Worm (Caenorhabditis elegans) whole organism, early embryonic: Measurements from ENCODE around the gene ooc-5.
A peak's percentile ranks its signal among the peaks of the same experiment; 100 is the strongest.

Source experiments
- B0310.2 ChIP-seq: sonication (generic microtip); optimal IDR thresholded peaks from 2 replicates; lab custom pipeline; 2016; ENCODE audit warnings: mild to moderate bottlenecking, missing genetic modification characterization, missing compliant biosample characterization
- F13C5.2 ChIP-seq: sonication (generic microtip); optimal IDR thresholded peaks from 2 replicates; lab custom pipeline; 2017; ENCODE audit warnings: mild to moderate bottlenecking, missing genetic modification characterization, inconsistent platforms, missing compliant biosample characterization
- aly-1 ChIP-seq: sonication (generic microtip); optimal IDR thresholded peaks from 2 replicates; lab custom pipeline; 2016; ENCODE audit warnings: missing genetic modification characterization, missing compliant biosample characterization
- ama-1 ChIP-seq: fragments of 150-350 bp; optimal IDR thresholded peaks from 2 replicates; lab custom pipeline; 2014
- ceh-13 ChIP-seq: fragments of 200-800 bp; sonication (Bioruptor generic); optimal IDR thresholded peaks from 2 replicates; lab custom pipeline; 2018; ENCODE audit warnings: mild to moderate bottlenecking, missing genetic modification characterization, missing compliant biosample characterization
- ceh-36 ChIP-seq: sonication (generic microtip); optimal IDR thresholded peaks from 2 replicates; lab custom pipeline; 2016; ENCODE audit warnings: missing genetic modification characterization, inconsistent platforms, missing compliant biosample characterization
- ets-7 ChIP-seq: sonication (generic microtip); optimal IDR thresholded peaks from 2 replicates; lab custom pipeline; 2016; ENCODE audit warnings: missing genotype, missing genetic modification characterization, missing compliant biosample characterization
- flt-1 ChIP-seq: fragments of 200-800 bp; sonication (Bioruptor generic); IDR thresholded peaks from 2 replicates; pipeline ENCODE4 v1.3.6; 2022; ENCODE audit warnings: missing genetic modification characterization, missing compliant biosample characterization
- hmbx-1 ChIP-seq: sonication (generic microtip); optimal IDR thresholded peaks from 2 replicates; lab custom pipeline; 2016; ENCODE audit warnings: mild to moderate bottlenecking, missing genetic modification characterization, missing compliant biosample characterization
- hmg-4 ChIP-seq: fragments of 200-800 bp; sonication (Bioruptor generic); optimal IDR thresholded peaks from 2 replicates; lab custom pipeline; 2018; ENCODE audit warnings: mild to moderate bottlenecking, missing genetic modification characterization, missing compliant biosample characterization
- hnd-1 ChIP-seq: sonication (generic microtip); optimal IDR thresholded peaks from 2 replicates; lab custom pipeline; 2016; ENCODE audit warnings: missing genetic modification characterization, missing compliant biosample characterization
- pes-1 ChIP-seq: fragments of 200-800 bp; sonication (Bioruptor generic); IDR thresholded peaks from 2 replicates; pipeline ENCODE4 v1.3.6; 2022; ENCODE audit warnings: missing genetic modification reagents, missing genetic modification characterization, missing compliant biosample characterization
- scrt-1 ChIP-seq: fragments of 200-800 bp; sonication (Bioruptor generic); IDR thresholded peaks from 2 replicates; pipeline ENCODE4 v1.3.6; 2022; ENCODE audit warnings: missing genetic modification characterization, missing compliant biosample characterization
- sea-1 ChIP-seq: fragments of 200-800 bp; sonication (Bioruptor generic); conservative IDR thresholded peaks from 2 replicates; pipeline ENCODE4 v1.3.6; 2022; ENCODE audit warnings: missing genetic modification characterization, missing compliant biosample characterization
- tbx-11 ChIP-seq: fragments of 200-800 bp; sonication (Bioruptor generic); IDR thresholded peaks from 2 replicates; pipeline ENCODE4 v1.3.6; 2022; ENCODE audit warnings: missing genetic modification characterization, missing compliant biosample characterization
- tbx-37 ChIP-seq: fragments of 200-800 bp; sonication (Bioruptor generic); conservative IDR thresholded peaks from 2 replicates; pipeline ENCODE4 v1.3.6; 2022; ENCODE audit warnings: missing genetic modification reagents, missing genetic modification characterization, missing compliant biosample characterization
- tra-4 ChIP-seq: sonication (generic microtip); optimal IDR thresholded peaks from 2 replicates; lab custom pipeline; 2017; ENCODE audit warnings: missing genetic modification characterization, missing compliant biosample characterization

ooc-5 gene

DNA sequence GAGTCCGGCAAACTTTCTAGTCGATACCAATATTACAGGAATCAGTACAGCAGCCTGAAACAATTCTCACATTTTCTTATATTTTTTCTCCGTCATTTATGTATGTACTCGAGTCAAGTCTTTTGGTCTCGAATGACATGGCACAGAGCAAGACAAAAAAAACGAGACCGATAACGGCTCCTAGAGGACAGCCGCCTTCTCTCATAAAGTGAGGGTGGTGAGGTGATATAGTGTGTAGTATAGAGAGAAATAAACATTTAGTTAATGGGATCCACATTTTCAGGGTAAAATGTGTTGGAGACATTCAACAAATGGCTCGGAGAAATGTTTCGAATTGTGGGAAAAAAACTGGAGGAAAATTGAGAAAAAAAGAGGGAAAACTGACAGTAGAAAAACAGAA is 30.8 kb upstream of the ooc-5 start:
- TF ChIP-seq hnd-1 (tag; lab: Kevin White, UChicago) (no peak), tbx-37 (GFP tag; lab: Robert Waterston, UW) (no peak), aly-1 (tag; lab: Kevin White, UChicago) (no peak)

DNA sequence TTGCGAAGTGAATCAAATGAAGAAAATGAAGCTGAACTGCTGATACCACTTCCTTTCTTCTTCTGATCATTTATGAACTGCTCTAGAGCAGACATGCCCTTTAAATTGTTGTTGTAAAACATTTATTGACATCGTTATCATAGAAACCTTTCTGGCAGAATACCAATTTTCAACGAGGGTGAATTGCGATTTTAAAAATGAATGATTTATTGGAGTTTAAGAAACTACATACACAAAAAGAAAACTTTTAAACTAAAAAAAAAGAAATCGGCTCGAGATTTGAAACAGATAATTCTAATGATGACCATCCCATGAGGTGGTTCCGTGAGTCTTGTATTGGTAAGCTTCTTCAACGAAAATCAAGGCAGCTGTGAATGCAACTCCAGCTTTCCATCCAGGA is 28.9 kb upstream of the ooc-5 start, which contains the start of gene sftd-3:
Gene sftd-3, minus strand, starts transcription at position 101 of the 400 bp plus-strand sequence.
- TF ChIP-seq hnd-1 (tag; lab: Kevin White, UChicago) (no peak), pes-1 (GFP tag; lab: Robert Waterston, UW) (no peak), hmg-4 (GFP tag; lab: Kevin White, UChicago) (no peak)

DNA sequence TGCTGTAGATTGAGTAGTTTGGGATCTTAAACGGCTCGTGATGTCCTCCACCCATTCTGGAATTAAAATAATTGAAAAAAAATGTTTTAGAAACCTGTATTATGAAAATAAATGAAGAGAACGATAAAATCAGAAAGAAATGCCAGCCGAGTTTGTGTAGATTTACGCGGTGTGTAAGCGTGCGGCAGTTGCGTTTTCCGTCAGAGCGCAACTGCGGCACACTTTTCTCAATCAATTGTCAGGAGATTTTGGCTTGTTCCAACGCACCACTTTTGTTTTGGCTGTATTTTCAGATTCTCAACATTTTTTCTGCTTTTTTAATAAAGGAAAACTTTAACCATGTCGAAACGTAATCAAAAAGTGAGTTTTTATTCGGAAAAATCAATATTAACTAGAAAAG is 28.1 kb upstream of the ooc-5 start, which contains the start of the genes ndub-3 and C18E9.2:
Gene ndub-3, minus strand, starts transcription at position 56 of the 400 bp plus-strand sequence.
Gene C18E9.2, plus strand, starts transcription at position 172 of the 400 bp plus-strand sequence.
- no peak for TF ChIP-seq pes-1 (GFP tag; lab: Robert Waterston, UW)
- no peak for TF ChIP-seq hmg-4 (GFP tag; lab: Kevin White, UChicago)
- TF ChIP-seq F13C5.2 (tag; lab: Kevin White, UChicago) = no peak
- TF ChIP-seq ceh-13 (GFP tag; lab: Kevin White, UChicago) = no peak
- no peak for TF ChIP-seq scrt-1 (GFP tag; lab: Robert Waterston, UW)
- no peak for TF ChIP-seq tra-4 (tag; lab: Kevin White, UChicago)
- TF ChIP-seq B0310.2 (tag; lab: Kevin White, UChicago) = no peak
- TF ChIP-seq aly-1 (tag; lab: Kevin White, UChicago) = no peak
- TF ChIP-seq hmbx-1 (tag; lab: Kevin White, UChicago) = no peak
- no peak for TF ChIP-seq tbx-11 (GFP tag; lab: Robert Waterston, UW)
- TF ChIP-seq hnd-1 (tag; lab: Kevin White, UChicago) = no peak
- no peak for TF ChIP-seq ceh-36 (tag; lab: Kevin White, UChicago)
- TF ChIP-seq ama-1 (lab: Kevin White, UChicago) = no peak
- TF ChIP-seq flt-1 (GFP tag; lab: Robert Waterston, UW) = no peak
- no peak for TF ChIP-seq sea-1 (GFP tag; lab: Robert Waterston, UW)
- TF ChIP-seq tbx-37 (GFP tag; lab: Robert Waterston, UW) = no peak
- TF ChIP-seq ets-7 (tag; lab: Kevin White, UChicago) = no peak

DNA sequence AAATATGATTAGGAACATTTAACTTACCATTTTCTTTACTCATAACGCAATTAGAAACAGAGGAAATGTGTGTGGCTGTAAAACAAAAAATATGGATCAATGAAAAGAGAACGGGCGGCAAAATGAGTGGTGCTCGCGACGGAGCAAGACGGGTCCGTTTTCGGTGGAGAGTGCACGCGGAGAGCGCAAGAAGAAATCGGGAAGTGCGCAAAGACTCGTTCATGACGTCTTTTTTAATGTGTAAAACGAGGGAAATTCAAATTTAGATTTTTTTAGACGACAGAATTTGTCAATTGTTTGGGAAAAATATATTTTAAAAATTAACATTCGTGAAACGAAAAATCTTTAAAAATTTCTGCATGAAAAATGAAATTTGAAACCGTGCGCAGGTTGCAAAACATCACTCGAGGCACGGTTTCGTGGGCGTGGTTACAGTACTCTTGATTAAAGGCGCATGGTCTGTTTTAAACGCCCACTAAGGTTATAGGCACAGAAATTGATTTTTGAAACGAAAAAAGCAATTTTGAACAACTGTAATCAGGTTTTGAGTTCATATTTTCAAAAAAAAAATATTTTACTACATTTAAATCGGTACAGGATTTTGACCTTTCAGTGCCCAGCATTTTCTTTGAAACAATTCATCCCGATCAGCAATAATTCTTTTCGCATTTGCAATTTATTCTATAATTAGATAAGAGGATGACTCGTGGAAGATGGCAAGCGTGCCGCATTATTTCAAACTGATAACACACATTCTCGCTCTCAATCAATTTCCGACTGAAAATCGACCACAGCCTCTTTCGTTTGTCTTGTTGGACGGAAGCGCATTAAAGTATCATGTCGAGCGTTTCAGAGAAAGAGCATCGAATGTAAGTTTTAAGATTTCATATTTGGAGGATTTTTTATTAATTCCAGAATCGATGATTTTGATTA is 23.4 kb upstream of the ooc-5 start, which contains the start of the genes szy-20 and C18E9.5:
Gene szy-20, minus strand, starts transcription at position 83 of the 933 bp plus-strand sequence.
Gene C18E9.5, plus strand, starts transcription at position 730 of the 933 bp plus-strand sequence.
- peak; percentile 82 for TF ChIP-seq F13C5.2 (tag; lab: Kevin White, UChicago)
- TF ChIP-seq tbx-37 (GFP tag; lab: Robert Waterston, UW) = 0 out of 2 replicates have a peak, but pooled peaks have one; percentile 22
- no peak for TF ChIP-seq scrt-1 (GFP tag; lab: Robert Waterston, UW)
- TF ChIP-seq hmg-4 (GFP tag; lab: Kevin White, UChicago) = peak; percentile 67

DNA sequence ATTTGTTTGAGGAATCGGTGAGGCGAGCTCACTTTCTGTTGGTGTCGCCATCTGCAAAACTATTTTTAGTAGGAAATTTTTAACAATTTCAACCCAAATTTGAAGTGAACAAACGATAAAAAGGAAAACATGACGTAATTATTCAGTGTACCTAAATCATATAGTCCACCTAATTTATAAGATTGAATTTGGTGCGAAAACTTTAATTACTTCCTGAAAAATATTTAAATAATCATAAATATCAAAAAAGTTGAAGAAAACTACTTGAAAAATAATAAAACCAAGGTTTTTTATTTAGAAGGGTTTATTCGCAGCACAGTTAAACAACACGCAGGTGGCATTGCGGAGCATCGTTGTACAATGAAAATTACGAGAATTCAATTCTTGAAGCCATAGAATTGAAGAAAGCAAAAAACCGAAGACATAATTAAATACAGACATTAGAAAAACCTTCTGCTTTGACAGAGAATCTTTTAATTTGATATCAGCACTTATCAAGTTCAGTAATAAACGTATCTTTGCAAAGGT is 19.4 kb upstream of the ooc-5 start, which contains the start of gene tomm-40:
Gene tomm-40, minus strand, starts transcription at position 51 of the 528 bp plus-strand sequence.
- TF ChIP-seq F13C5.2 (tag; lab: Kevin White, UChicago) (peak; percentile 47), aly-1 (tag; lab: Kevin White, UChicago) (no peak)

DNA sequence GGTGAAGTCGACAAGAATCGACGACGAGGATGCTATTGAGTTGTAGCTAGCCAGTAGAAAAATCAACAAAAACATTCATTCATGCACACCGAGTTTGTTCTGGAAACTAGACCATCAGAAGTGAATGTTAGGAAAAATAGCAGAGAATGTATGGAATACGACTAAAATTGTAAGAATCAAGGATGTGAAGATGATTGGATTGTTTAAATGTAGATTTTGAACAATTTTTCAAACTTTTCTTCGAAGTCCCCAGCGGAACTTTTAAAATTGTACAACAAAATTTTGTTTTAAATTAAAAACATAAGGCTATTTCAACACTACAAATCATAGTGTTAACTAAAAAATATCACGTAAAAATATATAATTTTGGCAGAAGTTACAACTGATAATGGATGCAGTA is 10.3 kb upstream of the ooc-5 start, which contains the start of gene C18E9.7:
Gene C18E9.7, minus strand, starts transcription at position 101 of the 400 bp plus-strand sequence.
- no peak for TF ChIP-seq sea-1 (GFP tag; lab: Robert Waterston, UW)
- no peak for TF ChIP-seq tbx-37 (GFP tag; lab: Robert Waterston, UW)
- TF ChIP-seq B0310.2 (tag; lab: Kevin White, UChicago) = no peak
- no peak for TF ChIP-seq aly-1 (tag; lab: Kevin White, UChicago)
- no peak for TF ChIP-seq ceh-36 (tag; lab: Kevin White, UChicago)
- TF ChIP-seq ceh-13 (GFP tag; lab: Kevin White, UChicago) = no peak
- no peak for TF ChIP-seq hmg-4 (GFP tag; lab: Kevin White, UChicago)
- TF ChIP-seq F13C5.2 (tag; lab: Kevin White, UChicago) = no peak
- TF ChIP-seq ets-7 (tag; lab: Kevin White, UChicago) = no peak
- TF ChIP-seq pes-1 (GFP tag; lab: Robert Waterston, UW) = no peak
- TF ChIP-seq tra-4 (tag; lab: Kevin White, UChicago) = no peak
- TF ChIP-seq hnd-1 (tag; lab: Kevin White, UChicago) = no peak
- no peak for TF ChIP-seq ama-1 (lab: Kevin White, UChicago)
- no peak for TF ChIP-seq flt-1 (GFP tag; lab: Robert Waterston, UW)
- no peak for TF ChIP-seq hmbx-1 (tag; lab: Kevin White, UChicago)
- no peak for TF ChIP-seq scrt-1 (GFP tag; lab: Robert Waterston, UW)
- TF ChIP-seq tbx-11 (GFP tag; lab: Robert Waterston, UW) = no peak

DNA sequence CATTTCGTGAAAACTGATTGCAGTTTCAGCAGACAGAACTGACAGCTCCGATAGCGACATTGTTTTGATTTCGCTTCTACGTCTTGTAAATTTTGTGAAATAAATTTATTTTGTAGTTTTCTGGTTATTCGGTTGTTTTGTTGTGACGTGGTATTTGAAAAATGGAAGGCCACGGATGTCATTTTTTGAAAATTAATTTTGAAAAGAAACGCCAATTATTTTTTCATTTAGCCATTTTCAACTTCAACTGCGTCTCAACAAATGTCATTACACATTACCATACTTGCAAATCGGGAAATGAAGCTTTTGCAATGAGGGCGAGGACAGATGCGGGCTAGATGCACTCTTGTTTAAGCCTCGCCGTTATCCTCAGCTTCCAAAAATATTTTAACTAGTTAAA is 5.0 kb upstream of the ooc-5 start, which contains the start of gene C18E9.8:
Gene C18E9.8, minus strand, starts transcription at position 101 of the 400 bp plus-strand sequence.
- TF ChIP-seq aly-1 (tag; lab: Kevin White, UChicago) = no peak
- TF ChIP-seq pes-1 (GFP tag; lab: Robert Waterston, UW) = no peak
- TF ChIP-seq B0310.2 (tag; lab: Kevin White, UChicago) = no peak
- no peak for TF ChIP-seq flt-1 (GFP tag; lab: Robert Waterston, UW)
- TF ChIP-seq hnd-1 (tag; lab: Kevin White, UChicago) = no peak
- TF ChIP-seq F13C5.2 (tag; lab: Kevin White, UChicago) = no peak
- no peak for TF ChIP-seq sea-1 (GFP tag; lab: Robert Waterston, UW)
- no peak for TF ChIP-seq ceh-36 (tag; lab: Kevin White, UChicago)
- TF ChIP-seq scrt-1 (GFP tag; lab: Robert Waterston, UW) = no peak
- TF ChIP-seq tbx-11 (GFP tag; lab: Robert Waterston, UW) = no peak
- TF ChIP-seq ets-7 (tag; lab: Kevin White, UChicago) = no peak
- TF ChIP-seq hmbx-1 (tag; lab: Kevin White, UChicago) = no peak
- no peak for TF ChIP-seq ceh-13 (GFP tag; lab: Kevin White, UChicago)
- no peak for TF ChIP-seq ama-1 (lab: Kevin White, UChicago)
- no peak for TF ChIP-seq hmg-4 (GFP tag; lab: Kevin White, UChicago)
